Fruit fly (Drosophila melanogaster): ENCODE measurements around the gene CG44774.

Gene CG44774

DNA sequence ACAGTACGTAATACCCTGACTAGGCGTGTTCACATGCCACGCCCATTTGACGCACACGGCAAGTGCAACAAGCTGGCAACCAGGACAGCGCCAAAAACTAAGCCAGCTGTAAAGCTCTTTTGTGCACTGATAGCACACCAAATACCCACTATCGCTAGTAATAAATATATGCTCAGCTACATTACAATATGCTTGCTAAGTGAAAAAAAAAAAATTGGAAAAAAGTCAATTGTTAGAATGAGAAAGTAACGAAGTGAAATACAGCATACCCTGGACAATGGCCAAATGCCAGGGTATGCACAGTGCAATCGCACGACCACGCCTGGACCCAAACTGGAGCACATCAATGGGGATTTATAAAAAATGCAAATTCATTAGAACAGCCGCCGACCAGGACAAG, 52.0 kb downstream of the CG44774 start:
- TF ChIP-seq noc (tag; optimal IDR thresholded peaks at IDR 0.05): no peak

Measured in whole organism, larva.